Worm (Caenorhabditis elegans) whole organism, L4 larva: ENCODE data around the gene cgt-3.

Experiments used
- D1046.2 ChIP-seq: fragments of 200-800 bp; sonication (Bioruptor generic); IDR thresholded peaks from 2 replicates; pipeline ENCODE4 v1.3.6; 2022; ENCODE audit warnings: missing genetic modification characterization, missing compliant biosample characterization
- Y75B8A.6 ChIP-seq: fragments of 200-800 bp; sonication (Bioruptor generic); IDR thresholded peaks from 2 replicates; pipeline ENCODE4 v1.3.6; 2022; ENCODE audit warnings: missing genetic modification reagents, missing genetic modification characterization, missing compliant biosample characterization
- aly-2 ChIP-seq: sonication (generic microtip); optimal IDR thresholded peaks from 2 replicates; lab custom pipeline; 2018; ENCODE audit warnings: missing biosample characterization, missing genetic modification characterization
- ceh-28 ChIP-seq: fragments of 150-350 bp; optimal IDR thresholded peaks from 2 replicates; lab custom pipeline; 2014; ENCODE audit warnings: missing biosample characterization, missing genetic modification reagents, missing genetic modification characterization
- dve-1 ChIP-seq: sonication (generic microtip); optimal IDR thresholded peaks from 2 replicates; lab custom pipeline; 2017; ENCODE audit warnings: antibody characterized with exemption, mild to moderate bottlenecking, missing genetic modification characterization, missing compliant biosample characterization; ENCODE audit not compliant: insufficient read depth
- fkh-10 ChIP-seq: fragments of 150-350 bp; optimal IDR thresholded peaks from 2 replicates; lab custom pipeline; 2014; ENCODE audit warnings: missing biosample characterization, missing genetic modification reagents, missing genetic modification characterization
- lin-15B ChIP-seq: fragments of 150-350 bp; sonication (generic microtip); optimal IDR thresholded peaks from 3 replicates; lab custom pipeline; 2014; ENCODE audit warnings: missing biosample characterization, missing genetic modification characterization
- nhr-25 ChIP-seq: sonication (generic microtip); optimal IDR thresholded peaks from 2 replicates; lab custom pipeline; 2017; ENCODE audit warnings: missing genetic modification characterization, mild to moderate bottlenecking, missing compliant biosample characterization, antibody characterized with exemption, moderate library complexity, borderline replicate concordance; ENCODE audit not compliant: insufficient read depth
- nhr-48 ChIP-seq: sonication (generic microtip); optimal IDR thresholded peaks from 2 replicates; lab custom pipeline; 2016; ENCODE audit warnings: mild to moderate bottlenecking, missing genetic modification characterization, missing compliant biosample characterization
- nhr-6 ChIP-seq: fragments of 150-350 bp; optimal IDR thresholded peaks from 2 replicates; lab custom pipeline; 2014; ENCODE audit warnings: missing biosample characterization, missing genetic modification characterization
- nhr-77 ChIP-seq: fragments of 150-350 bp; optimal IDR thresholded peaks from 2 replicates; lab custom pipeline; 2014; ENCODE audit warnings: missing biosample characterization, missing genetic modification characterization
- unc-39 ChIP-seq: sonication (generic microtip); optimal IDR thresholded peaks from 2 replicates; lab custom pipeline; 2017; ENCODE audit warnings: missing biosample characterization, missing genetic modification characterization
- zag-1 ChIP-seq: fragments of 150-350 bp; optimal IDR thresholded peaks from 2 replicates; lab custom pipeline; 2014; ENCODE audit warnings: missing biosample characterization, missing genetic modification characterization

- TF ChIP-seq zag-1 (tag; lab: Kevin White, UChicago), result no peak
- no peak for TF ChIP-seq nhr-48 (tag; lab: Kevin White, UChicago)
- no peak for TF ChIP-seq nhr-6 (tag; lab: Kevin White, UChicago)
- TF ChIP-seq dve-1 (tag; lab: Kevin White, UChicago), result no peak
- TF ChIP-seq unc-39 (tag; lab: Kevin White, UChicago), result no peak
- no peak for TF ChIP-seq aly-2 (tag; lab: Kevin White, UChicago)
- TF ChIP-seq D1046.2 (GFP tag; lab: Robert Waterston, UW), result no peak
- no peak for TF ChIP-seq ceh-28 (tag; lab: Kevin White, UChicago)
- TF ChIP-seq fkh-10 (GFP tag; lab: Kevin White, UChicago), result no peak
- TF ChIP-seq Y75B8A.6 (GFP tag; lab: Robert Waterston, UW), result no peak
- TF ChIP-seq lin-15B (tag; lab: Kevin White, UChicago), result no peak
- TF ChIP-seq nhr-77 (tag; lab: Kevin White, UChicago), result no peak
- TF ChIP-seq nhr-25 (tag; lab: Kevin White, UChicago), result no peak
These were observed 50.2 kb downstream of the cgt-3 start, which contains the start of gene B0034.7 for ce11 chrII:5961317-5961716.
